Fruit fly (Drosophila melanogaster) ovary, adult (tissue): ENCODE data around the gene Hsp70Bc.
"Not testable (repeated sequence)": the region's sequence is repeated elsewhere in the genome, so short reads cannot be mapped to it uniquely, and the experiment has no call there.

ENCODE experiments used
- CG17801 ChIP-seq: fragments of 200-800 bp; optimal IDR thresholded peaks from 2 replicates; lab custom pipeline; 2019; ENCODE audit warnings: missing biosample characterization, mild to moderate bottlenecking, missing genetic modification characterization, moderate library complexity; ENCODE audit not compliant: partially characterized antibody

Gene Hsp70Bc

DNA sequence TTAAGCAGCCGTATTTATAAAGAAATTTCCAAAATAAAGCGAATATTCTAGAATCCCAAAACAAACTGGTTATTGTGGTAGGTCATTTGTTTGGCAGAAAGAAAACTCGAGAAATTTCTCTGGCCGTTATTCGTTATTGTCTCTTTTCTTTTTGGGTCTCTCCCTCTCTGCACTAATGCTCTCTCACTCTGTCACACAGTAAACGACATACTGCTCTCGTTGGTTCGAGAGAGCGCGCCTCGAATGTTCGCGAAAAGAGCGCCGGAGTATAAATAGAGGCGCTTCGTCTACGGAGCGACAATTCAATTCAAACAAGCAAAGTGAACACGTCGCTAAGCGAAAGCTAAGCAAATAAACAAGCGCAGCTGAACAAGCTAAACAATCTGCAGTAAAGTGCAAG lies at the start of gene Hsp70Bc:
Hsp70Bc (plus strand) TSS at position 301 of the 400 bp plus-strand sequence.
- TF ChIP-seq CG17801 (GFP tag; lab: Kevin White, UChicago) = not testable (repeated sequence)

DNA sequence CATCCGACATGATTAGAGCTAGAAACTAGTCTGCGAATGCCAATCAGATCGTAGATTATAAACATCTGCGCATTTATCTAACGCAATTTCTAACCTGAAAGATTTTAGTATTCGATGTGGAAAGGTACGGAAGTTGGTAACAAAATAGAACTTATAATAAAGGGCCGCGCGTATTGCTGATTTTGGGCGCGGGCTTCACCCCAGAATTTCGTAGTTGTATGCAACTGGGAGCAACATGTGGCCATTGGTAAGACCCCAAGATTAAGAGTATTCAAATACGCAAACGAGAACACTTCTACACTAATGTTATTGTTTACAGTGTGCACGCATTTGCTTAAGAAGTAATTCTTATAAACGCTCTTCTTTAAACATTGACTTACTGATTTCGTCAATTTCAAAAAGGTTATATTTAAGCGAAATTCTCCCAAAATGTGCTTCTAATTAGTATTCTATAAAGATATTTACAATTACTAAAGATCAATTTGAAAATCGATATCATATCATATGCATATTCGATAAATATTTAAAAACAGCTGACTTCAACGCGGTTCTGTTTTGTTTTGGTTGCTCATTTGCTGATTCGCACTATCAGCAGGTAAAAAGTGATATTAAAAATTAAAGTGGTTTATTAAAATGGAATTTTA lies 48.9 kb upstream of the Hsp70Bc start, which contains the start of the genes CG5961 and Polr3C:
CG5961 (minus strand) TSS at position 416 of the 644 bp plus-strand sequence.
Polr3C (plus strand) TSS at position 536 of the 644 bp plus-strand sequence.
- TF ChIP-seq CG17801 (GFP tag; lab: Kevin White, UChicago) = peak; percentile 4

DNA sequence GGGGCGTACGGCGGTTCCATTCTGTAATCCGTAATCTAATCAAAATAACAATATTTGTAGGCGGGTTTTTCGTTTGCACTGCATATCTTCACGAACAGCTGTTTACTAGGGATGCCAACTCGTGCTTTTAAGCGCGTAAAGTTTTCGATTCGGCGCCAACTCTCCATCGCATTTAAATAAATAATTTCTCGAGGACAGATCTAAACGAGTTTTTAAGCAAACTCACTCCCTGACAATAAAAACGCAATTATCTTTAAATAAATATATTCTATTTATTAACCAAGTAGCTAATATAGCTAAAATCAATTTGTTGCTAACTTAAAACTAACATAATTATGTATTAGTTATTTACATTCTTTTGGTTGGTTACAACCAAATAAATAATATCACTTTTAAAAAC lies 43.7 kb upstream of the Hsp70Bc start, which contains the start of gene CG5608:
CG5608 (minus strand) TSS at position 101 of the 400 bp plus-strand sequence.
- TF ChIP-seq CG17801 (GFP tag; lab: Kevin White, UChicago) = not testable (repeated sequence)

DNA sequence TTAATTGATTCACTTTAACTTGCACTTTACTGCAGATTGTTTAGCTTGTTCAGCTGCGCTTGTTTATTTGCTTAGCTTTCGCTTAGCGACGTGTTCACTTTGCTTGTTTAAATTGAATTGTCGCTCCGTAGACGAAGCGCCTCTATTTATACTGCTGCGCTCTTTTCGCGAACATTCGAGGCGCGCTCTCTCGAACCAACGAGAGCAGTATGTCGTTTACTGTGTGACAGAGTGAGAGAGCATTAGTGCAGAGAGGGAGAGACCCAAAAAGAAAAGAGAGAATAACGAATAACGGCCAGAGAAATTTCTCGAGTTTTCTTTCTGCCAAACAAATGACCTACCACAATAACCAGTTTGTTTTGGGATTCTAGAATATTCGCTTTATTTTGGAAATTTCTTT lies 41.2 kb upstream of the Hsp70Bc start, which contains the start of gene Hsp70Ba:
Hsp70Ba (minus strand) TSS at position 102 of the 400 bp plus-strand sequence.
- not testable (repeated sequence) for TF ChIP-seq CG17801 (GFP tag; lab: Kevin White, UChicago)

DNA sequence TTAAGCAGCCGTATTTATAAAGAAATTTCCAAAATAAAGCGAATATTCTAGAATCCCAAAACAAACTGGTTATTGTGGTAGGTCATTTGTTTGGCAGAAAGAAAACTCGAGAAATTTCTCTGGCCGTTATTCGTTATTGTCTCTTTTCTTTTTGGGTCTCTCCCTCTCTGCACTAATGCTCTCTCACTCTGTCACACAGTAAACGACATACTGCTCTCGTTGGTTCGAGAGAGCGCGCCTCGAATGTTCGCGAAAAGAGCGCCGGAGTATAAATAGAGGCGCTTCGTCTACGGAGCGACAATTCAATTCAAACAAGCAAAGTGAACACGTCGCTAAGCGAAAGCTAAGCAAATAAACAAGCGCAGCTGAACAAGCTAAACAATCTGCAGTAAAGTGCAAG lies 6.7 kb upstream of the Hsp70Bc start, which contains the start of gene Hsp70Bbb:
Hsp70Bbb (plus strand) TSS at position 301 of the 400 bp plus-strand sequence.
- not testable (repeated sequence) for TF ChIP-seq CG17801 (GFP tag; lab: Kevin White, UChicago)

DNA sequence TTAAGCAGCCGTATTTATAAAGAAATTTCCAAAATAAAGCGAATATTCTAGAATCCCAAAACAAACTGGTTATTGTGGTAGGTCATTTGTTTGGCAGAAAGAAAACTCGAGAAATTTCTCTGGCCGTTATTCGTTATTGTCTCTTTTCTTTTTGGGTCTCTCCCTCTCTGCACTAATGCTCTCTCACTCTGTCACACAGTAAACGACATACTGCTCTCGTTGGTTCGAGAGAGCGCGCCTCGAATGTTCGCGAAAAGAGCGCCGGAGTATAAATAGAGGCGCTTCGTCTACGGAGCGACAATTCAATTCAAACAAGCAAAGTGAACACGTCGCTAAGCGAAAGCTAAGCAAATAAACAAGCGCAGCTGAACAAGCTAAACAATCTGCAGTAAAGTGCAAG lies 3.4 kb upstream of the Hsp70Bc start, which contains the start of gene Hsp70Bb:
Hsp70Bb (plus strand) TSS at position 301 of the 400 bp plus-strand sequence.
- TF ChIP-seq CG17801 (GFP tag; lab: Kevin White, UChicago) = not testable (repeated sequence)

DNA sequence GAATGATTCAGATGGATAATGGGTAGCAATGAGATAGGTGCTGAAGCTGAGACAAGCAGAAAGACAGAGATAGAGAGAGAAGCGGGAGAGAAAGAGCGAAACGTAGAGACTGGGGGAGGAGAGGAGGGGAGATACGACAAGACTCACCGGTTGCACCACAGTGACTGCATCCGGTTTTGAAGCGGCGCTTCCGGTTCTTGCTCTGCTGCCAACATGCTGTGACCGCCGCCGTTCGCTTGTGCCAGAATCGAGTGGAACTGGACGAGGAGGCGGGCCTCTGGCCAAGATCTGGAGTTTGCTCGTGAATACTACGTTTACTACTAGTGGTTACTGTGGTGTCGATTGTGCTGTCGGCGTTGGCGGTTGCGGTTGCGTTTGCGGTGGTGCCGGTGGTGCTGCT lies 6.1 kb downstream of the Hsp70Bc start:
- TF ChIP-seq CG17801 (GFP tag; lab: Kevin White, UChicago) = no peak

DNA sequence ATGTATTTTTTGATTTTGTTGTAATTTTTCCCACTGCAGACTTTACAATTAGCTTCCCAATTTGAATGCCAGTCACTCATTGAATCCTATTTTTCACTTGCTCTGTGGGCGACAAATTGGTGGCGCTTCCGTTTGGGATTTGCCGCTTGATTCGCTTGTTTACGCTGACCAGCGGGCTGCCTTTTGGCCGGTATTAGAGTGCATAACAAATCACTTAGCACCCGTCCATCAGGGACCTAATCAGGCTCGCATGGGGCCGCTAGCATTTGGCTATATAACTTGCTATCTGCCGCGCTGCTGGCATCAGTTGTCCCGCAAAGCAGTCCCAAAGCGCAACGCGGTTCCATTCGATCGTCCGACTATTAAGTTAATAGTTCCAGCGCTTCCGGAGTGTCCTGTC lies 17.0 kb downstream of the Hsp70Bc start, which contains the start of gene Hug:
Hug (plus strand) TSS at position 301 of the 400 bp plus-strand sequence.
- TF ChIP-seq CG17801 (GFP tag; lab: Kevin White, UChicago) = no peak

DNA sequence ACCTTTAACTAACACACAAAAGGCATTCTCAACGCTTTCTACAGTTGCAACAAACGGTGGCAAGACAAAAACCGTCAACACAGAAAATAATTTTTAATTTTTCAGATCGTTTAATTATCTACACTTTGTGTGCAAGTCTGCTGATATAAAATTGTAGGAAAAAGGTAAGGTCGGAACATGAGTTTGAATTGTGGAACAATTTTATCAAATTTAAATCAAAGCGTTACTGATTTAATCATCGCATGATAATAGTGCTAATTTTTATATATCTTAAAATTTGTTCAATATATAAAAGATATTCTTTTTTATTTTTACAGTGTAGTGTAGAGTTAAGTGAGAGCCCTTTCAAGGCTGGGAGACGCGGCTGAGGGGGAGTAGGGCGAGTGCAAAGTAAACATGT lies 34.1 kb downstream of the Hsp70Bc start:
- no peak for TF ChIP-seq CG17801 (GFP tag; lab: Kevin White, UChicago)

DNA sequence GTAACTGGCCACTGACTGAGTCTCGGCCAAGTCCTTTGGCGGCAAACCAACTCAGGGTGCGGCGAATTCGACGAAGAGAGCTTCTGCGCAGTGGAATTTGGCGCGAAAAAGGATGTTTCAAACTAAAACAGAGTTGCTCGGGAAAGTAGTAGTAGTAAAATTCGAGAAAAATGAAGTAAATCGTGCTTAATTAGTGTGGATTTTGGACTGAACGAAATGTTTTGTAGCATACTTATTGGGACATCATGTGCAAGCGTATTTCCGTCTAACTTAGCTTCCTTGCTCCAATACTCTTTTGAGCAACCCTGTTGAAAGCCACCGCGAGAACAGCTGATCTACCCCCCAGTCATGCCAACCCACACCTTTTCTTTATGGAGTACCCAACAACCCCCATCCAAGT lies 39.4 kb downstream of the Hsp70Bc start, which contains the start of gene Octbeta3R:
Octbeta3R (minus strand) TSS at position 1 of the 400 bp plus-strand sequence.
- TF ChIP-seq CG17801 (GFP tag; lab: Kevin White, UChicago) = no peak
